Worm (Caenorhabditis elegans) whole organism, L2 larva: ENCODE results near the gene gsp-2.
A peak's percentile ranks its signal among the peaks of the same experiment; 100 is the strongest.

Source experiments
- C34F6.9 ChIP-seq: fragments of 150-350 bp; optimal IDR thresholded peaks from 2 replicates; lab custom pipeline; 2014; ENCODE audit warnings: missing biosample characterization, missing genetic modification characterization
- F13H6.1 ChIP-seq: sonication (generic microtip); optimal IDR thresholded peaks from 2 replicates; lab custom pipeline; 2016; ENCODE audit warnings: missing genetic modification characterization, missing compliant biosample characterization
- Y55F3AM.14 ChIP-seq: fragments of 200-800 bp; sonication (Bioruptor generic); optimal IDR thresholded peaks from 2 replicates; lab custom pipeline; 2018; ENCODE audit warnings: mild to moderate bottlenecking, missing genetic modification characterization, missing compliant biosample characterization
- alr-1 ChIP-seq: fragments of 150-350 bp; optimal IDR thresholded peaks from 2 replicates; lab custom pipeline; 2014; ENCODE audit warnings: missing biosample characterization, missing genetic modification characterization
- ama-1 ChIP-seq: fragments of 150-350 bp; optimal IDR thresholded peaks from 2 replicates; lab custom pipeline; 2018; ENCODE audit warnings: inconsistent platforms
- blmp-1 ChIP-seq: sonication (generic microtip); optimal IDR thresholded peaks from 2 replicates; lab custom pipeline; 2017; ENCODE audit warnings: missing genetic modification characterization, mild to moderate bottlenecking, missing compliant biosample characterization, antibody characterized with exemption, moderate library complexity; ENCODE audit not compliant: insufficient read depth
- ceh-16 ChIP-seq: fragments of 150-350 bp; optimal IDR thresholded peaks from 2 replicates; lab custom pipeline; 2014; ENCODE audit warnings: missing biosample characterization, missing genetic modification characterization
- ceh-82 ChIP-seq: fragments of 150-350 bp; optimal IDR thresholded peaks from 2 replicates; lab custom pipeline; 2014; ENCODE audit warnings: missing biosample characterization, missing genetic modification characterization
- crh-2 ChIP-seq: sonication (generic microtip); optimal IDR thresholded peaks from 2 replicates; lab custom pipeline; 2017; ENCODE audit warnings: missing biosample characterization, missing genetic modification characterization
- dmd-4 ChIP-seq: sonication (generic microtip); optimal IDR thresholded peaks from 2 replicates; lab custom pipeline; 2017; ENCODE audit warnings: missing biosample characterization, missing genetic modification characterization
- egl-27 ChIP-seq: sonication (generic microtip); optimal IDR thresholded peaks from 3 replicates; lab custom pipeline; 2017; ENCODE audit warnings: missing biosample characterization, missing genetic modification reagents, missing genetic modification characterization
- elt-1 ChIP-seq: fragments of 150-350 bp; optimal IDR thresholded peaks from 2 replicates; lab custom pipeline; 2014; ENCODE audit warnings: missing biosample characterization, missing genetic modification characterization
- fos-1 ChIP-seq: fragments of 150-350 bp; optimal IDR thresholded peaks from 2 replicates; lab custom pipeline; 2014; ENCODE audit warnings: missing biosample characterization, missing genetic modification characterization
- gmeb-1 ChIP-seq: fragments of 150-350 bp; optimal IDR thresholded peaks from 2 replicates; lab custom pipeline; 2014; ENCODE audit warnings: missing biosample characterization, missing genetic modification characterization
- lin-11 ChIP-seq: fragments of 150-350 bp; sonication (generic microtip); optimal IDR thresholded peaks from 2 replicates; lab custom pipeline; 2014; ENCODE audit warnings: missing biosample characterization, missing genetic modification characterization, inconsistent platforms, mixed read lengths
- lin-13 ChIP-seq: fragments of 150-350 bp; optimal IDR thresholded peaks from 2 replicates; lab custom pipeline; 2014; ENCODE audit warnings: missing biosample characterization, missing genetic modification reagents, missing genetic modification characterization
- lsy-2 ChIP-seq, 2 experiments: fragments of 150-350 bp in 1 of 2; sonication (generic microtip) in 1 of 2; optimal IDR thresholded peaks; 2 replicates each; lab custom pipeline; 2014 to 2017; ENCODE audit warnings: missing biosample characterization in 2 of 2, missing genetic modification characterization in 2 of 2
- mab-5 ChIP-seq: fragments of 150-350 bp; optimal IDR thresholded peaks from 2 replicates; lab custom pipeline; 2014; ENCODE audit warnings: missing biosample characterization, missing genetic modification characterization
- mdl-1 ChIP-seq, 2 experiments: fragments of 150-350 bp in 1 of 2; sonication (generic microtip) in 1 of 2; optimal IDR thresholded peaks; 2 replicates each; lab custom pipeline; 2017; ENCODE audit warnings: missing biosample characterization in 2 of 2, missing genetic modification characterization in 2 of 2
- nhr-10 ChIP-seq: sonication (generic microtip); optimal IDR thresholded peaks from 2 replicates; lab custom pipeline; 2017; ENCODE audit warnings: missing biosample characterization, missing genetic modification characterization
- nhr-129 ChIP-seq: fragments of 150-350 bp; optimal IDR thresholded peaks from 2 replicates; lab custom pipeline; 2014; ENCODE audit warnings: missing biosample characterization, missing genetic modification characterization
- nhr-21 ChIP-seq: fragments of 150-350 bp; optimal IDR thresholded peaks from 2 replicates; lab custom pipeline; 2014; ENCODE audit warnings: missing biosample characterization, missing genetic modification characterization
- nhr-237 ChIP-seq: fragments of 150-350 bp; optimal IDR thresholded peaks from 2 replicates; lab custom pipeline; 2014; ENCODE audit warnings: missing biosample characterization, missing genetic modification characterization
- nhr-25 ChIP-seq: fragments of 150-350 bp; sonication (generic microtip); optimal IDR thresholded peaks from 3 replicates; lab custom pipeline; 2014; ENCODE audit warnings: missing biosample characterization, missing genetic modification characterization
- nhr-6 ChIP-seq: fragments of 150-350 bp; optimal IDR thresholded peaks from 2 replicates; lab custom pipeline; 2014; ENCODE audit warnings: missing biosample characterization, missing genetic modification characterization
- nhr-77 ChIP-seq: fragments of 150-350 bp; optimal IDR thresholded peaks from 2 replicates; lab custom pipeline; 2014; ENCODE audit warnings: missing biosample characterization, missing genetic modification characterization
- peb-1 ChIP-seq: fragments of 150-350 bp; optimal IDR thresholded peaks from 2 replicates; lab custom pipeline; 2014; ENCODE audit warnings: missing biosample characterization, missing genetic modification characterization
- sem-4 ChIP-seq: fragments of 150-350 bp; optimal IDR thresholded peaks from 2 replicates; lab custom pipeline; 2014; ENCODE audit warnings: missing biosample characterization, missing genetic modification reagents, missing genetic modification characterization
- skn-1 ChIP-seq: sonication (generic microtip); optimal IDR thresholded peaks from 2 replicates; lab custom pipeline; 2017; ENCODE audit warnings: missing biosample characterization, missing genetic modification characterization
- sma-3 ChIP-seq: sonication (generic microtip); optimal IDR thresholded peaks from 2 replicates; lab custom pipeline; 2016; ENCODE audit warnings: missing genetic modification reagents, missing genetic modification characterization, missing compliant biosample characterization
- sma-9 ChIP-seq, 2 experiments: fragments of 150-350 bp in 1 of 2; sonication (generic microtip) in 1 of 2; optimal IDR thresholded peaks; 2 replicates each; lab custom pipeline; 2014 to 2016; ENCODE audit warnings: missing genetic modification characterization in 2 of 2, mild to moderate bottlenecking in 1 of 2, missing biosample characterization in 1 of 2, missing compliant biosample characterization in 1 of 2, missing genetic modification reagents in 1 of 2, moderate library complexity in 1 of 2
- snpc-4 ChIP-seq: fragments of 150-350 bp; optimal IDR thresholded peaks from 2 replicates; lab custom pipeline; 2014; ENCODE audit warnings: missing biosample characterization, missing genetic modification characterization
- unc-55 ChIP-seq: fragments of 150-350 bp; sonication (generic microtip); optimal IDR thresholded peaks from 3 replicates; lab custom pipeline; 2014; ENCODE audit warnings: missing biosample characterization, missing genetic modification reagents, missing genetic modification characterization
- unc-62 ChIP-seq: fragments of 150-350 bp; optimal IDR thresholded peaks from 2 replicates; lab custom pipeline; 2014; ENCODE audit warnings: missing biosample characterization, missing genetic modification reagents, missing genetic modification characterization
- zag-1 ChIP-seq: fragments of 150-350 bp; optimal IDR thresholded peaks from 2 replicates; lab custom pipeline; 2014; ENCODE audit warnings: missing biosample characterization, missing genetic modification characterization
- ztf-11 ChIP-seq: sonication (generic microtip); optimal IDR thresholded peaks from 2 replicates; lab custom pipeline; 2017; ENCODE audit warnings: missing biosample characterization, missing genetic modification characterization
- ztf-4 ChIP-seq: fragments of 150-350 bp; optimal IDR thresholded peaks from 2 replicates; lab custom pipeline; 2014; ENCODE audit warnings: missing biosample characterization, missing genetic modification characterization

The gsp-2 gene

DNA sequence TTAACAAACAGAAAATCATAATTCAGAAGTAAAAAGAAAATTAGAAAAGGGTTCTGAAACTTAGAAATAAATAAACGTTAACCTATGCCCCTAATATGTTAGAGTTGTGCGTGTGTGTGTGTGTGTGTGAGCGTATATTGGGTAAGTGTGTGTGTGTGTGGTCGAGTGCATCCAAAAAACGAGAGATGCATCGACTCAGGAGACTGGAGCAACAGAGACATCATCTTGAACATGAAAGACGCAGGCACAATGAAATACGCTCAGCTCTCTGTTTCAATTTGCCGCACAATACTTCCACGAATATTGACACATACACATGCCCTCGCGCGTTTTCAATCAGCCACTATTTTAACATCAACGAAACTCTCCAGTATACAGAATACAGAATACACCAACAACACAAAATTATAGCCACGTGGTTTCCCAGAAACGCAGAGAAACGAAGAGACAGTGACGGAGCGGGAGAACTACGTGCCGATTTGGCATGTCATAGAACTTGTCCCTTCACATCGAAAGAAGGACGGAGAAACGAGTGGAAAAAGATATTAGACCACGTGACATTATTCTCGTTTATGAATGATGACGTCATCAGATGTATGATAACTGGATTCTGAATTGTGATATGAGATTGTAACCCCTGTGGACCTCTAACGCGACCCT, 39.9 kb downstream of the gsp-2 start:
- TF ChIP-seq sma-9 (GFP tag; optimal IDR thresholded peaks at IDR 0.05; lab: Kevin White, UChicago), result peak; percentile 91
- no peak for TF ChIP-seq sma-9 (tag; optimal IDR thresholded peaks at IDR 0.05; lab: Kevin White, UChicago)
- no peak for TF ChIP-seq ztf-11 (tag; lab: Kevin White, UChicago)
- peak; percentile 8 for TF ChIP-seq nhr-10 (tag; lab: Kevin White, UChicago)
- TF ChIP-seq nhr-25 (tag; lab: Kevin White, UChicago), result peak; percentile 97
- peak; percentile 93 for TF ChIP-seq nhr-21 (tag; lab: Kevin White, UChicago)
- peak; percentile 70 for TF ChIP-seq sem-4 (tag; lab: Kevin White, UChicago)
- peak; percentile 16 for TF ChIP-seq skn-1 (tag; lab: Kevin White, UChicago)
- no peak for TF ChIP-seq nhr-237 (tag; lab: Kevin White, UChicago)
- TF ChIP-seq mab-5, result no peak
- TF ChIP-seq F13H6.1, result peak; percentile 58
- TF ChIP-seq nhr-6 (tag; lab: Kevin White, UChicago), result peak; percentile 67
- peak; percentile 75 for TF ChIP-seq blmp-1 (tag; lab: Kevin White, UChicago)
- TF ChIP-seq dmd-4, result no peak
- TF ChIP-seq ama-1 (lab: Kevin White, UChicago), result peak; percentile 59
- TF ChIP-seq sma-3, result peak; percentile 95
- TF ChIP-seq egl-27 (tag; lab: Kevin White, UChicago), result peak; percentile 60
- TF ChIP-seq snpc-4, result peak; percentile 41
- peak; percentile 92 for TF ChIP-seq crh-2 (tag; lab: Kevin White, UChicago)
- TF ChIP-seq nhr-77 (tag; lab: Kevin White, UChicago), result no peak
- TF ChIP-seq lin-13 (GFP tag; lab: Kevin White, UChicago), result peak; percentile 17
- peak; percentile 75 for TF ChIP-seq fos-1 (tag; lab: Kevin White, UChicago)
- no peak for TF ChIP-seq peb-1 (tag; lab: Kevin White, UChicago)
- peak; percentile 52 for TF ChIP-seq unc-55 (GFP tag; lab: Kevin White, UChicago)
- TF ChIP-seq lsy-2 (tag; optimal IDR thresholded peaks at IDR 0.05; lab: Kevin White, UChicago), result peak; percentile 33 to 76
- peak; percentile 89 for TF ChIP-seq ztf-4 (tag; lab: Kevin White, UChicago)
- peak; percentile 82 for TF ChIP-seq C34F6.9 (tag; lab: Kevin White, UChicago)
- TF ChIP-seq elt-1 (tag; lab: Kevin White, UChicago), result no peak
- TF ChIP-seq mdl-1 (tag; optimal IDR thresholded peaks at IDR 0.05; lab: Kevin White, UChicago), result peak; percentile 92 to 96
- peak; percentile 66 for TF ChIP-seq Y55F3AM.14 (GFP tag; lab: Kevin White, UChicago)
- TF ChIP-seq unc-62 (GFP tag; lab: Kevin White, UChicago), result peak; percentile 15
- TF ChIP-seq zag-1 (tag; lab: Kevin White, UChicago), result no peak
- TF ChIP-seq gmeb-1 (tag; lab: Kevin White, UChicago), result peak; percentile 69
- no peak for TF ChIP-seq lin-11 (tag; lab: Kevin White, UChicago)
- TF ChIP-seq nhr-129 (tag; lab: Kevin White, UChicago), result peak; percentile 92
- no peak for TF ChIP-seq ceh-82

DNA sequence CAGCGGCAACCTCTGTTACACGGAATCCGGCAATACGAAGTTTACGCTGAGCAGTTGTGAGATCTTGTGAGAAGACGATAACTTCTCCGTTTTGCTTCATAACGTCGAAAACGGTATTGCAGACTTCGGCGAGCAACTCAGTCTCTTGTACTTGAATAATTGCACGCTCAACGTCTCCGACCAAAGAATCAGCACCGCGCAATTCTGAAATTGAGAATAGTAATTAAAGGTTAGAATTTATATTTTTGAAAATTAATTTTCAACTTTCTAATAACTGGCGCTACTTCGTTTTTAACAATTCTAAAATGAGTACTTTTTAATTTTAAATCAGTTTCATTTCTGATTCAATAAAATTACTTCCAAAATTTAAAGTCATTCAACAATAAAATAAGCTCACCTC, 42.1 kb downstream of the gsp-2 start:
- no peak for TF ChIP-seq gmeb-1 (tag; lab: Kevin White, UChicago)

ce11 chrIII:7378945-7379344, 42.6 kb downstream of the gsp-2 start, which contains the start of gene T20B12.7:
Gene T20B12.7, minus strand, starts transcription at chrIII:7379045.
- no peak for TF ChIP-seq alr-1 (tag; lab: Kevin White, UChicago)
- TF ChIP-seq, all 48 proteins: peak for 0

- TF ChIP-seq ceh-16 (tag; lab: Kevin White, UChicago), result no peak
- TF ChIP-seq unc-62 (GFP tag; lab: Kevin White, UChicago), result no peak
Observed at ce11 chrIII:7380120-7380519, 43.7 kb downstream of the gsp-2 start.
